Worm (Caenorhabditis elegans) whole organism, L3 larva: Measurements from ENCODE around the gene C52E2.5.
A peak's percentile ranks its signal among the peaks of the same experiment; 100 is the strongest.
"Not testable (repeated sequence)": the region's sequence is repeated elsewhere in the genome, so short reads cannot be mapped to it uniquely, and the experiment has no call there.

Experiments used
- R02D3.7 ChIP-seq: fragments of 150-350 bp; optimal IDR thresholded peaks from 2 replicates; lab custom pipeline; 2014; ENCODE audit warnings: missing biosample characterization, missing genetic modification characterization
- ZK546.5 ChIP-seq: sonication (generic microtip); optimal IDR thresholded peaks from 2 replicates; lab custom pipeline; 2017; ENCODE audit warnings: missing biosample characterization, missing genetic modification characterization
- ceh-28 ChIP-seq: fragments of 150-350 bp; optimal IDR thresholded peaks from 2 replicates; lab custom pipeline; 2014; ENCODE audit warnings: missing biosample characterization, missing genetic modification reagents, missing genetic modification characterization
- daf-12 ChIP-seq: fragments of 150-350 bp; optimal IDR thresholded peaks from 2 replicates; lab custom pipeline; 2014; ENCODE audit warnings: missing biosample characterization, missing genetic modification reagents, missing genetic modification characterization
- egl-27 ChIP-seq: sonication (generic microtip); optimal IDR thresholded peaks from 4 replicates; lab custom pipeline; 2017; ENCODE audit warnings: missing biosample characterization, missing genetic modification reagents, missing genetic modification characterization
- elt-2 ChIP-seq: sonication (generic microtip); optimal IDR thresholded peaks from 2 replicates; lab custom pipeline; 2016; ENCODE audit warnings: missing genetic modification reagents, mild to moderate bottlenecking, missing genetic modification characterization, missing compliant biosample characterization
- eor-1 ChIP-seq, 2 experiments: fragments of 150-350 bp; optimal IDR thresholded peaks; 2 replicates each; lab custom pipeline; 2014 to 2018; ENCODE audit warnings: missing biosample characterization in 2 of 2, missing genetic modification characterization in 2 of 2
- fkh-10 ChIP-seq: sonication (generic microtip); optimal IDR thresholded peaks from 2 replicates; lab custom pipeline; 2017; ENCODE audit warnings: missing biosample characterization, missing genetic modification reagents, missing genetic modification characterization
- fos-1 ChIP-seq: fragments of 150-350 bp; optimal IDR thresholded peaks from 2 replicates; lab custom pipeline; 2014; ENCODE audit warnings: missing biosample characterization, missing genetic modification characterization
- hmg-11 ChIP-seq: sonication (generic microtip); optimal IDR thresholded peaks from 2 replicates; lab custom pipeline; 2016; ENCODE audit warnings: missing genetic modification characterization, missing compliant biosample characterization
- jun-1 ChIP-seq: fragments of 150-350 bp; optimal IDR thresholded peaks from 2 replicates; lab custom pipeline; 2014; ENCODE audit warnings: missing biosample characterization, missing genetic modification reagents, missing genetic modification characterization
- lsy-12 ChIP-seq: sonication (generic microtip); optimal IDR thresholded peaks from 2 replicates; lab custom pipeline; 2016; ENCODE audit warnings: mild to moderate bottlenecking, missing genetic modification characterization, missing compliant biosample characterization
- mdl-1 ChIP-seq: fragments of 150-350 bp; optimal IDR thresholded peaks from 2 replicates; lab custom pipeline; 2014; ENCODE audit warnings: missing biosample characterization, missing genetic modification characterization
- mml-1 ChIP-seq: fragments of 150-350 bp; sonication (generic microtip); optimal IDR thresholded peaks from 3 replicates; lab custom pipeline; 2014; ENCODE audit warnings: missing biosample characterization, missing genetic modification characterization
- nfya-1 ChIP-seq: sonication (generic microtip); optimal IDR thresholded peaks from 2 replicates; lab custom pipeline; 2017; ENCODE audit warnings: missing genetic modification characterization, mild to moderate bottlenecking, missing compliant biosample characterization, antibody characterized with exemption, moderate library complexity; ENCODE audit not compliant: insufficient read depth
- nhr-12 ChIP-seq: fragments of 150-350 bp; optimal IDR thresholded peaks from 2 replicates; lab custom pipeline; 2014; ENCODE audit warnings: missing biosample characterization, missing genetic modification characterization
- nhr-28 ChIP-seq: fragments of 150-350 bp; optimal IDR thresholded peaks from 2 replicates; lab custom pipeline; 2014; ENCODE audit warnings: missing biosample characterization, missing genetic modification characterization
- nhr-43 ChIP-seq: sonication (generic microtip); optimal IDR thresholded peaks from 2 replicates; lab custom pipeline; 2016; ENCODE audit warnings: mild to moderate bottlenecking, missing genetic modification characterization, missing compliant biosample characterization; ENCODE audit not compliant: poor library complexity, severe bottlenecking
- nhr-67 ChIP-seq: fragments of 150-350 bp; optimal IDR thresholded peaks from 2 replicates; lab custom pipeline; 2014; ENCODE audit warnings: missing biosample characterization, missing genetic modification characterization
- pqm-1 ChIP-seq: fragments of 150-350 bp; optimal IDR thresholded peaks from 2 replicates; lab custom pipeline; 2017; ENCODE audit warnings: missing biosample characterization, missing genetic modification characterization, inconsistent platforms
- unc-39 ChIP-seq: sonication (generic microtip); optimal IDR thresholded peaks from 4 replicates; lab custom pipeline; 2017; ENCODE audit warnings: missing biosample characterization, missing genetic modification characterization
- unc-62 ChIP-seq: fragments of 150-350 bp; sonication (generic microtip); optimal IDR thresholded peaks from 4 replicates; lab custom pipeline; 2014; ENCODE audit warnings: missing biosample characterization, missing genetic modification reagents, missing genetic modification characterization
- zag-1 ChIP-seq: fragments of 150-350 bp; optimal IDR thresholded peaks from 2 replicates; lab custom pipeline; 2014; ENCODE audit warnings: missing biosample characterization, missing genetic modification characterization

Gene C52E2.5

DNA sequence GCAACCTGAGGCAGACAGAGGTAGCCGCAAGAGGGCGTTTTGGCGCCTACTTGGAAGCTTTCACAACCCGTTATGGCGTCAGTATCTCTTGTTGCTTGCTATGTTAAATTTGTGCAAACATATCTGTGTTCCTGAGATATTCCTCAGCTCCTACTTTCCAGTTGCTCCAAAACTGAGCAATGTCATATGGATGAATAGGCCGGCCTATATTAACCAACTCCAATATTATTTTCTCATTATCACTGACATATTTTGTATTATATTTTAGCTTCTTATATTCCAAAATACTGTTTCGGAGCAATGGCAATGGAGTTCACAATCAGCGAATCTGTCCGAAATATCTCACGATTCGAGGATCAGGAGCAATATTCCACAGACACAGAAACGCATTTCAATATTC lies 32.9 kb upstream of the C52E2.5 start, which contains the start of gene math-13:
TSS of gene math-13 (plus strand) at position 301 of the 400 bp plus-strand sequence.
- no peak for TF ChIP-seq eor-1 (tag; optimal IDR thresholded peaks at IDR 0.05; lab: Kevin White, UChicago)
- TF ChIP-seq nhr-43 (tag; lab: Kevin White, UChicago), result no peak
- no peak for TF ChIP-seq hmg-11 (tag; lab: Kevin White, UChicago)
- no peak for TF ChIP-seq unc-39 (tag; lab: Kevin White, UChicago)
- TF ChIP-seq nhr-67 (tag; lab: Kevin White, UChicago), result no peak
- no peak for TF ChIP-seq ceh-28
- TF ChIP-seq fkh-10 (GFP tag; lab: Kevin White, UChicago), result no peak
- no peak for TF ChIP-seq mdl-1 (tag; lab: Kevin White, UChicago)
- no peak for TF ChIP-seq jun-1
- no peak for TF ChIP-seq daf-12 (tag; lab: Kevin White, UChicago)
- TF ChIP-seq zag-1 (tag; lab: Kevin White, UChicago), result no peak
- TF ChIP-seq lsy-12 (tag; lab: Kevin White, UChicago), result no peak
- TF ChIP-seq unc-62, result no peak
- TF ChIP-seq, all 47 proteins: peak for 0

DNA sequence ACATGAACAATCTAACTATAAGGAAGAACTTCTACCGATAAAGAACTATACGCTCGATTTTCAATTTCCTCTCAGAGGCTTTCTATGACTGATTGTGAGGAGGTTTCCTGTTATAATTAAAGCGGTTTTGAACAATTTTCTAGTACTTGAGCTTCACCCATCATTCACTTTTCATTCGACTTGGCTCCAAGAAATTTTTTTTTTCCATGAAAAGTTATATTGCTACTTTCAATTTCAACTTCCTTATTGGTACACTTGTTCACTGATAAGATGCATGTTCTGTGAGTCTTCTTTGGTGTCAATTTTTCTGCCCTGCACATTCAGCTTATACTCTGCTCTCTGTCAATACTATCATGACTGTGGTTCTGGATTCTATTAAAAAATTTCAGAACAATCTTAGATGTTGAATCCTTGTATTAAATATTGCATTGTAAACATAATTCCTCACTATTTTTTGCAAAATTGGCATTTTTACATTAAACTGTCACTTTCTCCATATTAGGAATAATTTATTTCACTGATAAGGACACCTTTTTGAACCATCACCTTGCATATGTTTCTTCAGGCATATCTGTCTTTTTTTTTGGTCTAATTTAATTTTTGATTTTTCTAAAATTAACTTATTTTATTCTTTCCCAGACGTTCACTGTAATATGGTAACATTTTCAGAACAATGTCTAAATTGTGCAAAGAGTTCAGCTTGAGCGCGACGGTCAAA lies 28.3 kb upstream of the C52E2.5 start, which contains the start of gene math-10:
TSS of gene math-10 (plus strand) at position 668 of the 718 bp plus-strand sequence.
- TF ChIP-seq ceh-28 (no peak), nfya-1 (tag; lab: Kevin White, UChicago) (no peak), nhr-28 (tag; lab: Kevin White, UChicago) (no peak), elt-2 (tag; lab: Kevin White, UChicago) (peak; percentile 71)

DNA sequence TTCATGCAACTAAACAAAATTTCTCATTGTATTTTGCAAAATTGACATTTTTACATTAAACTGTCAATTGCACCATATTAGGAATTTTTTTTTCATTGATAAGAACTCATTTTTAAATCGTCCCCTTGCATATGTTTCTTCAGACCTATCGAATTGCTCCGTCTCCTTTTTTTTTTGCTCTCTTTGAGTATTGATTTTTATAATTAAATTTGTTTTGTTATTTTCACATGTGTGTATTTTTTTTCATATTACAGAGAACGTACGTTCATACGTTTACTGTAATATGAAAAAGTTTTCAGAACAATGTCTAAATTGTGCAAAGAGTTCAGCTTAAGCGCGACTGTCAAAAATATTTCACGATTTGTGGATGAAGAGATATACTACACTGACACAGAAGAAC lies 26.4 kb upstream of the C52E2.5 start, which contains the start of gene math-14:
TSS of gene math-14 (plus strand) at position 301 of the 400 bp plus-strand sequence.
- peak; percentile 29 for TF ChIP-seq elt-2 (tag; lab: Kevin White, UChicago)
- no peak for TF ChIP-seq fos-1
- no peak for TF ChIP-seq nhr-12 (tag; lab: Kevin White, UChicago)

DNA sequence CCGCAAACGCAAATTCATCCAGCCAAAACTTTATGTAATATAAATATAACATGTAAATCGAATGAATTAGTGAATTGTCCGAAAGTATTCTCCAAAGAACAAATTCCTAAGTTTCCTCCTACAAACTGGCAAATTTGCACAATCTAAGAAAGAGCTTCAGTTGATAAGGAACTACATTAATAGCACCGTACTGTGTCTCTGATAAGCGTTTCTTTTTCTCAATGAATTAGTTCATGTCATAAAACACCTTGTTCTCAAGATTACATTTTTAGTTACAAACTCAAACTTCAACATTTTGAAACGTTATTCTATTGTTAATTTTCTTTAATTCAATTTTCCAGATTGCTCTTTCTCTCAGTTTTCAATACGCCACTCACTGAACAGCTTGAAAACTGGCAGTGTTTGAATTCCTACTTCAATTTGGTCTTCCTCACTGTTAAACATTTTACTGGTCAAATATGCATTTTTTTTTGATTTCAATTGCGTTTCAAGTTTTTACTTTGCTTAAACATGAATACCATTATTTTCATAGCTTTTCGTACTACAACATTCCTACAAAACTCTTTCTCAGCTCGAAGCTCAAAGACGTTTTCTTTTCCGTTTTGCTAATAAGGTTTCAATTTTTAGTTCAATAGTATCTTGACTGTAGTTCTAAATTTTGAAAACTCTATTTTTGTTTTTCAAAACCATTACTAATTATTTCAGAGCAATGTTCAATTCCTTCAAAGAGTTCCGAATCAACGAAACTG lies 23.1 kb upstream of the C52E2.5 start, which contains the start of gene math-15:
TSS of gene math-15 (plus strand) at position 699 of the 749 bp plus-strand sequence.
- TF ChIP-seq pqm-1 (tag; lab: Kevin White, UChicago) (peak; percentile 11), elt-2 (tag; lab: Kevin White, UChicago) (peak; percentile 67), mml-1 (tag; lab: Kevin White, UChicago) (no peak)

DNA sequence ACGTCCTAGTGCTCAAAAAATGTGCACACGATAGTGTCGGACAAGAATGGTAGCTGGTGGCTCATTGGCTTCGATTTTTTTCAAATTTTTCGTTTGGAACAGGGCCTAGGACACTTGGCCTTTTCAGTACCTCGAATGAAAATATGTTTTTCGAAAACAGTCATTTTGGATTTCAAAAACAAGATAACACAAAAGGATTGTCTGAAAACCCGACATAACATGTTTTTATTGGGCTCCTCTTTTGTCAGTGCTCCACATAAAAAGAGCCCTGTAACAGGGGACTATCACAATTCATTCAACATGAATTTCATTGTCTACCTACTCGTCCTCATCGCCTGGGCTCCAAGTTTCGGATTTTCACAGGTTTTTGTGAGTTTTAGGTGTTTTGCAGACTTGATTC lies 21.5 kb upstream of the C52E2.5 start, which contains the start of gene C16C4.17:
TSS of gene C16C4.17 (plus strand) at position 301 of the 400 bp plus-strand sequence.
- no peak for TF ChIP-seq R02D3.7 (tag; lab: Kevin White, UChicago)
- no peak for TF ChIP-seq egl-27 (tag; lab: Kevin White, UChicago)
- TF ChIP-seq, all 47 proteins: peak for 0

DNA sequence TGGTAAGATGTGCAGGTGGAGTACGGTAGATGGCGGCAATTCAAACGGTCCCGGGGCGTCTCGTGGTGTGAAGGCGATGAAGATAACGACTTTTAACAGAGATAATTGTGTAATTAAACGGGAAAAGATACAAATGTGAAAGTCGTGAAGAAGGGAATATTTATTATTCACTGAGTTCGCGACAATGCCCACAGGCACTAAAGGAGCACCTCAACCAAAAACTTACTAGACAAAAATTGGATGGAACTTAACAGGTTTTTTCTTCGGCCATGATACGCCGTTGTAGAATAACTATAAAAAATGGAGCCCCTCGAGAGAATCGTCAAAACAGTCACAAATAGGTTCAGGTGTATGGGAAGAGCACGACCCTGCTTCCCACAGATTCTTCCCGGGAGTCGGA lies 19.6 kb upstream of the C52E2.5 start, which contains the start of gene fbxb-98:
TSS of gene fbxb-98 (plus strand) at position 301 of the 400 bp plus-strand sequence.
- TF ChIP-seq mdl-1, R02D3.7, hmg-11 (tag; lab: Kevin White, UChicago): not testable (repeated sequence)

DNA sequence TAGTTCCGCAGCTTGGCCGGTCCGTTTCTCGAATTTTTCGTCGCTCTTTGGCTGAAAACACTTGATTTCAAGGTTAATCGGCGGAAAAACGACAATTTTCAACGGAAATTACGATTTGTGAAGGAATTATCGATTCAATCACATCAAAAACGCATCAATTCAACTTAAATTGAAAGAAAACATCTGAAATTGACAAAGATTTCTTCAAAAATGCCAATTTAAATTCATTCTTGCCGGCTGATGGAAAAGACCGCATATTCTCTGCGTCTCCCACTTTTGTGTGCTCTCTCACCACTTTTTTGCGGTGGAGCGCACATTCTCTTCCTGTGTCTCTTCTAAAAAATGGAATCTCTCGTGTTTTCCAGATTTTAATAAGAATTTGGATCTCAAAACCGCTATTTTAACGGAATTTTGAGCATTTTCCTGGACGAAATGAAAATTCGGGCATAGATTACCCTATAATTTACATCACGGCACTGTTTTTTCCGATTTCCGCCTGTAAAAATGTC lies 18.6 kb upstream of the C52E2.5 start, which contains the start of gene C16C4.18:
TSS of gene C16C4.18 (minus strand) at position 51 of the 509 bp plus-strand sequence.
- TF ChIP-seq ZK546.5, nhr-12, nhr-67 (tag; lab: Kevin White, UChicago): not testable (repeated sequence)
